Worm (Caenorhabditis elegans) whole organism, L3 larva: ENCODE measurements around the gene ttr-42.

Experiments used
- R02D3.7 ChIP-seq: fragments of 150-350 bp; optimal IDR thresholded peaks from 2 replicates; lab custom pipeline; 2014; ENCODE audit warnings: missing biosample characterization, missing genetic modification characterization
- aly-2 ChIP-seq: fragments of 150-350 bp; optimal IDR thresholded peaks from 2 replicates; lab custom pipeline; 2014; ENCODE audit warnings: missing biosample characterization, missing genetic modification characterization
- ama-1 ChIP-seq: fragments of 150-350 bp; optimal IDR thresholded peaks from 2 replicates; lab custom pipeline; 2018
- ceh-16 ChIP-seq: sonication (generic microtip); optimal IDR thresholded peaks from 2 replicates; lab custom pipeline; 2017; ENCODE audit warnings: missing biosample characterization, missing genetic modification characterization
- ceh-28 ChIP-seq: fragments of 150-350 bp; optimal IDR thresholded peaks from 2 replicates; lab custom pipeline; 2014; ENCODE audit warnings: missing biosample characterization, missing genetic modification reagents, missing genetic modification characterization
- ceh-82 ChIP-seq: fragments of 150-350 bp; optimal IDR thresholded peaks from 2 replicates; lab custom pipeline; 2014; ENCODE audit warnings: missing biosample characterization, missing genetic modification characterization
- ceh-9 ChIP-seq: sonication (generic microtip); optimal IDR thresholded peaks from 2 replicates; lab custom pipeline; 2018; ENCODE audit warnings: missing biosample characterization, missing genetic modification characterization
- daf-12 ChIP-seq: fragments of 150-350 bp; optimal IDR thresholded peaks from 2 replicates; lab custom pipeline; 2014; ENCODE audit warnings: missing biosample characterization, missing genetic modification reagents, missing genetic modification characterization
- egl-27 ChIP-seq: sonication (generic microtip); optimal IDR thresholded peaks from 4 replicates; lab custom pipeline; 2017; ENCODE audit warnings: missing biosample characterization, missing genetic modification reagents, missing genetic modification characterization
- egl-5 ChIP-seq: fragments of 150-350 bp; optimal IDR thresholded peaks from 2 replicates; lab custom pipeline; 2017; ENCODE audit warnings: missing biosample characterization, missing genetic modification reagents, missing genetic modification characterization, inconsistent platforms
- elt-1 ChIP-seq: fragments of 150-350 bp; optimal IDR thresholded peaks from 2 replicates; lab custom pipeline; 2014; ENCODE audit warnings: missing biosample characterization, missing genetic modification characterization
- elt-2 ChIP-seq: sonication (generic microtip); optimal IDR thresholded peaks from 2 replicates; lab custom pipeline; 2016; ENCODE audit warnings: missing genetic modification reagents, mild to moderate bottlenecking, missing genetic modification characterization, missing compliant biosample characterization
- elt-3 ChIP-seq, 3 experiments: fragments of 150-350 bp in 1 of 3; sonication (generic microtip) in 2 of 3; optimal IDR thresholded peaks; 2 replicates in 2 of 3; 4 replicates in 1 of 3; lab custom pipeline; 2014 to 2017; ENCODE audit warnings: missing biosample characterization in 3 of 3, missing genetic modification characterization in 3 of 3
- fkh-10 ChIP-seq: sonication (generic microtip); optimal IDR thresholded peaks from 2 replicates; lab custom pipeline; 2017; ENCODE audit warnings: missing biosample characterization, missing genetic modification reagents, missing genetic modification characterization
- fkh-2 ChIP-seq: fragments of 150-350 bp; optimal IDR thresholded peaks from 2 replicates; lab custom pipeline; 2014; ENCODE audit warnings: missing biosample characterization, missing genetic modification reagents, missing genetic modification characterization
- hmg-11 ChIP-seq: sonication (generic microtip); optimal IDR thresholded peaks from 2 replicates; lab custom pipeline; 2016; ENCODE audit warnings: missing genetic modification characterization, missing compliant biosample characterization
- jun-1 ChIP-seq: fragments of 150-350 bp; optimal IDR thresholded peaks from 2 replicates; lab custom pipeline; 2014; ENCODE audit warnings: missing biosample characterization, missing genetic modification reagents, missing genetic modification characterization
- lin-15B ChIP-seq: fragments of 150-350 bp; optimal IDR thresholded peaks from 2 replicates; lab custom pipeline; 2014; ENCODE audit warnings: missing biosample characterization, missing genetic modification characterization
- lin-39 ChIP-seq: fragments of 150-350 bp; optimal IDR thresholded peaks from 2 replicates; lab custom pipeline; 2018; ENCODE audit warnings: missing biosample characterization, missing genetic modification reagents, missing genetic modification characterization
- lsy-12 ChIP-seq: sonication (generic microtip); optimal IDR thresholded peaks from 2 replicates; lab custom pipeline; 2016; ENCODE audit warnings: mild to moderate bottlenecking, missing genetic modification characterization, missing compliant biosample characterization
- mdl-1 ChIP-seq: fragments of 150-350 bp; optimal IDR thresholded peaks from 2 replicates; lab custom pipeline; 2014; ENCODE audit warnings: missing biosample characterization, missing genetic modification characterization
- mml-1 ChIP-seq: fragments of 150-350 bp; sonication (generic microtip); optimal IDR thresholded peaks from 3 replicates; lab custom pipeline; 2014; ENCODE audit warnings: missing biosample characterization, missing genetic modification characterization
- nfya-1 ChIP-seq: sonication (generic microtip); optimal IDR thresholded peaks from 2 replicates; lab custom pipeline; 2017; ENCODE audit warnings: missing genetic modification characterization, mild to moderate bottlenecking, missing compliant biosample characterization, antibody characterized with exemption, moderate library complexity; ENCODE audit not compliant: insufficient read depth
- nhr-23 ChIP-seq: fragments of 150-350 bp; optimal IDR thresholded peaks from 2 replicates; lab custom pipeline; 2014; ENCODE audit warnings: missing biosample characterization, missing genetic modification reagents, missing genetic modification characterization
- nhr-237 ChIP-seq: fragments of 150-350 bp; optimal IDR thresholded peaks from 2 replicates; lab custom pipeline; 2014; ENCODE audit warnings: missing biosample characterization, missing genetic modification characterization
- nhr-25 ChIP-seq: sonication (generic microtip); optimal IDR thresholded peaks from 2 replicates; lab custom pipeline; 2017; ENCODE audit warnings: missing biosample characterization, missing genetic modification characterization
- nhr-28 ChIP-seq: fragments of 150-350 bp; optimal IDR thresholded peaks from 2 replicates; lab custom pipeline; 2014; ENCODE audit warnings: missing biosample characterization, missing genetic modification characterization
- nhr-67 ChIP-seq: fragments of 150-350 bp; optimal IDR thresholded peaks from 2 replicates; lab custom pipeline; 2014; ENCODE audit warnings: missing biosample characterization, missing genetic modification characterization
- nhr-76 ChIP-seq: fragments of 150-350 bp; sonication (generic microtip); optimal IDR thresholded peaks from 5 replicates; lab custom pipeline; 2014; ENCODE audit warnings: missing biosample characterization, missing genetic modification characterization
- pha-4 ChIP-seq: fragments of 150-350 bp; optimal IDR thresholded peaks from 2 replicates; lab custom pipeline; 2014; ENCODE audit warnings: missing biosample characterization, missing genetic modification reagents, missing genetic modification characterization
- pqm-1 ChIP-seq: fragments of 150-350 bp; optimal IDR thresholded peaks from 2 replicates; lab custom pipeline; 2017; ENCODE audit warnings: missing biosample characterization, missing genetic modification characterization, inconsistent platforms
- sea-2 ChIP-seq: fragments of 150-350 bp; sonication (generic microtip); optimal IDR thresholded peaks from 4 replicates; lab custom pipeline; 2014; ENCODE audit warnings: missing biosample characterization, missing genetic modification reagents, missing genetic modification characterization
- skn-1 ChIP-seq: fragments of 150-350 bp; optimal IDR thresholded peaks from 2 replicates; lab custom pipeline; 2014; ENCODE audit warnings: missing biosample characterization, missing genetic modification characterization
- snpc-4 ChIP-seq: fragments of 150-350 bp; optimal IDR thresholded peaks from 2 replicates; lab custom pipeline; 2014; ENCODE audit warnings: missing biosample characterization, missing genetic modification characterization
- tbx-2 ChIP-seq: sonication (generic microtip); optimal IDR thresholded peaks from 2 replicates; lab custom pipeline; 2016; ENCODE audit warnings: mild to moderate bottlenecking, missing genetic modification characterization, missing compliant biosample characterization
- unc-62 ChIP-seq: fragments of 150-350 bp; sonication (generic microtip); optimal IDR thresholded peaks from 4 replicates; lab custom pipeline; 2014; ENCODE audit warnings: missing biosample characterization, missing genetic modification reagents, missing genetic modification characterization
- zag-1 ChIP-seq: fragments of 150-350 bp; optimal IDR thresholded peaks from 2 replicates; lab custom pipeline; 2014; ENCODE audit warnings: missing biosample characterization, missing genetic modification characterization
- ztf-4 ChIP-seq: fragments of 150-350 bp; optimal IDR thresholded peaks from 2 replicates; lab custom pipeline; 2014; ENCODE audit warnings: missing biosample characterization, missing genetic modification characterization

The ttr-42 gene

DNA sequence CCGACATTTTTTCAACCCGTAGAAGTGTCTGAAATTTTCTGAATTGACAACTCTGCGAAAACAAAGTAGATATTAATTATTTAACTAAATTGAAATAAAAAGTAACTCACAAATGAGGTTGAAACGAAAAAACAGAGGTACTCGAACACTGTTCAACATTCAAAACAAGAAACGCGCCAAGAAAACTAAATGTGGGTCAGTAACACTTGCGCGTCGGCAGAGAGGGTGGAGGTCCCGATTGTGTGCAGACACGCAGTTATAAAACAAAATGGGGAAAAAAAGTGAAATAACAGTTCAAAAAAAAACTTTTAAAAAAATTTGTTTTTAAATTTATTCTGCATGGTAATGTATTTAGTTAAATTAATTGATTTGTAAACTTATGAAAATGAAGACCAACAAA is 18.1 kb upstream of the ttr-42 start:
- peak; percentile 74 for TF ChIP-seq pha-4 (tag; lab: Kevin White, UChicago)
- TF ChIP-seq lin-39: no peak
- no peak for TF ChIP-seq ceh-82 (tag; lab: Kevin White, UChicago)
- no peak for TF ChIP-seq pqm-1
- TF ChIP-seq snpc-4 (tag; lab: Kevin White, UChicago): peak; percentile 50
- TF ChIP-seq hmg-11: peak; percentile 34
- TF ChIP-seq nhr-23 (tag; lab: Kevin White, UChicago): peak; percentile 14
- TF ChIP-seq sea-2 (GFP tag; lab: Kevin White, UChicago): no peak
- no peak for TF ChIP-seq nhr-67 (tag; lab: Kevin White, UChicago)
- no peak for TF ChIP-seq ceh-28
- TF ChIP-seq zag-1 (tag; lab: Kevin White, UChicago): no peak
- TF ChIP-seq egl-5 (tag; lab: Kevin White, UChicago): no peak
- peak; percentile 46 for TF ChIP-seq lin-15B (tag; lab: Kevin White, UChicago)
- no peak for TF ChIP-seq mdl-1
- no peak for TF ChIP-seq elt-3 (tag; optimal IDR thresholded peaks at IDR 0.05; lab: Kevin White, UChicago)
- TF ChIP-seq nfya-1 (tag; lab: Kevin White, UChicago): peak; percentile 53
- TF ChIP-seq egl-27: no peak
- TF ChIP-seq nhr-25 (tag; lab: Kevin White, UChicago): peak; percentile 0
- no peak for TF ChIP-seq unc-62 (GFP tag; lab: Kevin White, UChicago)
- no peak for TF ChIP-seq R02D3.7
- no peak for TF ChIP-seq nhr-76 (tag; lab: Kevin White, UChicago)
- TF ChIP-seq lsy-12 (tag; lab: Kevin White, UChicago): no peak
- TF ChIP-seq nhr-237: no peak
- TF ChIP-seq tbx-2 (tag; lab: Kevin White, UChicago): peak; percentile 15
- TF ChIP-seq elt-1 (tag; lab: Kevin White, UChicago): no peak
- no peak for TF ChIP-seq mml-1 (tag; lab: Kevin White, UChicago)

ce11 chrX:2559979-2560378 is 17.6 kb upstream of the ttr-42 start, which contains the start of gene F52H2.5:
Gene F52H2.5, minus strand, starts transcription at chrX:2560079.
- TF ChIP-seq elt-1 (tag; lab: Kevin White, UChicago): no peak
- no peak for TF ChIP-seq hmg-11
- no peak for TF ChIP-seq daf-12 (tag; lab: Kevin White, UChicago)
- no peak for TF ChIP-seq jun-1 (tag; lab: Kevin White, UChicago)
- TF ChIP-seq nhr-67 (tag; lab: Kevin White, UChicago): no peak
- no peak for TF ChIP-seq egl-5 (tag; lab: Kevin White, UChicago)
- TF ChIP-seq ceh-16: no peak
- no peak for TF ChIP-seq nhr-28 (tag; lab: Kevin White, UChicago)
- TF ChIP-seq ceh-9: no peak
- TF ChIP-seq aly-2 (tag; lab: Kevin White, UChicago): no peak
- TF ChIP-seq ztf-4 (tag; lab: Kevin White, UChicago): no peak
- no peak for TF ChIP-seq snpc-4 (tag; lab: Kevin White, UChicago)
- no peak for TF ChIP-seq fkh-2 (tag; lab: Kevin White, UChicago)
- TF ChIP-seq egl-27: no peak

DNA sequence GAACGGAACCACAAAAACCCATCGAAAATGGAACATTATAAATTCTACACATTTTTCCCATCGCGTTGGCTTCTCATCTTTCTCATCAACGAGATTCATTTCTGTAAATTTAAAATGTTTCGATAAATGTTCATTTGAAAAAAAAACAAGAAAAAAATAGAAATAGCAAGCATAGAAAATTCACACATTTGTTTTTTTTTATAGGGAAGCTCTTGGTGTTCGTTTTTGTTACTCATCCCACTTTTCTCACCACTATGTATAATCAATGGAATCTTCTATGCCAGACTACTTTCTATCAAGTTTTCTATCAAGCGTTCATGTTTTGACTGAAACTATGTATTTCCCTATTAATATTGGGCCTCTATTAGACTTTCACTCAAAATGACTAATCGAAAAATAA is 13.5 kb upstream of the ttr-42 start, which contains the start of gene dhcr-24:
Gene dhcr-24 (minus strand): TSS at position 101 of the 400 bp plus-strand sequence.
- TF ChIP-seq daf-12 (tag; lab: Kevin White, UChicago) (no peak), nhr-67 (tag; lab: Kevin White, UChicago) (no peak), tbx-2 (tag; lab: Kevin White, UChicago) (no peak), ama-1 (no peak), elt-2 (tag; lab: Kevin White, UChicago) (no peak), skn-1 (tag; lab: Kevin White, UChicago) (no peak), egl-5 (tag; lab: Kevin White, UChicago) (no peak), snpc-4 (tag; lab: Kevin White, UChicago) (no peak), fkh-10 (GFP tag; lab: Kevin White, UChicago) (no peak)

DNA sequence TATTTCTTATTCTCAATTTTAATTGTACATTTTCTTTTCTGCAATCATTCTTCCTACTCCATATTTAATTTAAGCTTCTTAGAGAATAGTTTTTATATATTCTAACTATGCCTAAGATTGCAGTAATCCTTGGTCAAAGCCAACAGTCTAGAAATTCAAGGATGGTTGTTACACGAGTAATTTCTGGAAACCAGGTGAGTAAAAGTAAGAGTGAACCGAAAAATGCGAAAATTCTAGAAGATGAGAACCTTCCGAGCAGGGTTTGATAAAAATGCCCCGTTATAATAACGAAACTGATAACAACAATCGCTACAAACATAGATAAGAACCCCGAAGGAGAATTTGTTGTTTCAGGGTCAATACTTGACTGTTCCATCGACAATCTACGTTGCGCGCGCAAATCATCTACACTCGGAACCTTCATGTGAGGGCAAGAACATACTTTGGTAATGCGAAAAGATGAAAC is 12.2 kb upstream of the ttr-42 start, which contains the start of gene F52H2.15:
Gene F52H2.15 (plus strand): TSS at position 51 of the 466 bp plus-strand sequence.
- peak; percentile 86 for TF ChIP-seq elt-2 (tag; lab: Kevin White, UChicago)
- peak; percentile 37 for TF ChIP-seq pha-4 (tag; lab: Kevin White, UChicago)
- no peak for TF ChIP-seq nhr-23 (tag; lab: Kevin White, UChicago)
- TF ChIP-seq pqm-1: peak; percentile 57
